Fruit fly (Drosophila melanogaster) whole organism, embryonic: ENCODE data around the gene corto.
A peak's percentile ranks its signal among the peaks of the same experiment; 100 is the strongest.

Experiments used
- Aef1 ChIP-seq: fragments of 200-800 bp; sonication (Bioruptor generic); IDR thresholded peaks from 3 replicates; pipeline ENCODE4 v1.3.6; 2022; ENCODE audit warnings: missing biosample characterization, missing genetic modification characterization
- Atf6 ChIP-seq: fragments of 200-800 bp; sonication (Bioruptor generic); IDR thresholded peaks from 2 replicates; pipeline ENCODE4 v1.3.6; 2022; ENCODE audit warnings: missing biosample characterization, missing genetic modification characterization
- CG11504 ChIP-seq: fragments of 200-800 bp; sonication (Bioruptor generic); optimal IDR thresholded peaks from 3 replicates; lab custom pipeline; 2019; ENCODE audit warnings: missing biosample characterization, mild to moderate bottlenecking, missing genetic modification characterization, moderate library complexity
- CG12104 ChIP-seq: fragments of 200-800 bp; sonication (Bioruptor generic); optimal IDR thresholded peaks from 3 replicates; lab custom pipeline; 2016; ENCODE audit warnings: missing biosample characterization, missing genetic modification characterization
- CG14014 ChIP-seq: fragments of 200-800 bp; sonication (Bioruptor generic); IDR thresholded peaks from 2 replicates; pipeline ENCODE4 v1.3.6; 2022; ENCODE audit warnings: missing biosample characterization, missing genetic modification characterization
- CG1529 ChIP-seq: fragments of 200-800 bp; sonication (Bioruptor generic); optimal IDR thresholded peaks from 3 replicates; lab custom pipeline; 2018; ENCODE audit warnings: missing biosample characterization, missing genetic modification characterization
- CG1647 ChIP-seq: fragments of 200-800 bp; sonication (Bioruptor generic); optimal IDR thresholded peaks from 3 replicates; lab custom pipeline; 2016; ENCODE audit warnings: missing biosample characterization, missing genetic modification characterization
- CG17385 ChIP-seq: fragments of 200-800 bp; sonication (Bioruptor generic); optimal IDR thresholded peaks from 3 replicates; lab custom pipeline; 2018; ENCODE audit warnings: missing biosample characterization, mild to moderate bottlenecking, missing genetic modification characterization
- CG18262 ChIP-seq: fragments of 200-800 bp; optimal IDR thresholded peaks from 3 replicates; lab custom pipeline; 2019; ENCODE audit warnings: missing biosample characterization, mild to moderate bottlenecking, missing genetic modification characterization, moderate library complexity
- CG2678 ChIP-seq: fragments of 200-800 bp; sonication (Bioruptor generic); optimal IDR thresholded peaks from 3 replicates; lab custom pipeline; 2019; ENCODE audit warnings: missing biosample characterization, mild to moderate bottlenecking, missing genetic modification characterization, moderate library complexity
- CG2712 ChIP-seq: fragments of 200-800 bp; optimal IDR thresholded peaks from 3 replicates; lab custom pipeline; 2019; ENCODE audit warnings: missing biosample characterization, mild to moderate bottlenecking, missing genetic modification characterization, moderate library complexity
- CG3407 ChIP-seq: fragments of 200-800 bp; sonication (Bioruptor generic); optimal IDR thresholded peaks from 2 replicates; lab custom pipeline; 2018; ENCODE audit warnings: missing biosample characterization, mild to moderate bottlenecking, missing genetic modification characterization
- CG4404 ChIP-seq: fragments of 200-800 bp; sonication (Bioruptor generic); IDR thresholded peaks from 2 replicates; pipeline ENCODE4 v1.3.6; 2022; ENCODE audit warnings: missing biosample characterization, missing genetic modification characterization
- CG4854 ChIP-seq: fragments of 200-800 bp; sonication (Bioruptor generic); optimal IDR thresholded peaks from 2 replicates; lab custom pipeline; 2016; ENCODE audit warnings: missing biosample characterization, missing genetic modification characterization, inconsistent platforms
- CG5953 ChIP-seq: fragments of 200-800 bp; sonication (Bioruptor generic); IDR thresholded peaks from 2 replicates; pipeline ENCODE4 v1.3.6; 2022; ENCODE audit warnings: missing biosample characterization, missing genetic modification characterization
- CG6175 ChIP-seq: fragments of 200-800 bp; sonication (Bioruptor generic); IDR thresholded peaks from 3 replicates; pipeline ENCODE4 v1.3.6; 2022; ENCODE audit warnings: missing biosample characterization, missing genetic modification characterization
- CG9437 ChIP-seq: fragments of 200-800 bp; sonication (Bioruptor generic); optimal IDR thresholded peaks from 2 replicates; lab custom pipeline; 2018; ENCODE audit warnings: missing biosample characterization, mild to moderate bottlenecking, missing genetic modification characterization
- D19A ChIP-seq: fragments of 200-800 bp; optimal IDR thresholded peaks from 3 replicates; lab custom pipeline; 2019; ENCODE audit warnings: missing biosample characterization, mild to moderate bottlenecking, missing genetic modification characterization, moderate library complexity
- Dfd ChIP-seq, 2 experiments: fragments of >200 bp; optimal IDR thresholded peaks; 2 replicates each; lab custom pipeline; 2017; ENCODE audit warnings: missing biosample characterization in 2 of 2, missing genetic modification characterization in 2 of 2
- Doc2 ChIP-seq: fragments of 200-800 bp; sonication (Bioruptor generic); IDR thresholded peaks from 2 replicates; pipeline ENCODE4 v1.3.6; 2022; ENCODE audit warnings: missing biosample characterization, missing genetic modification characterization
- Doc3 ChIP-seq: fragments of 200-800 bp; sonication (Bioruptor generic); IDR thresholded peaks from 3 replicates; pipeline ENCODE4 v1.3.6; 2022; ENCODE audit warnings: missing biosample characterization, missing genetic modification characterization; ENCODE audit not compliant: partially characterized antibody
- Fer3 ChIP-seq: fragments of 200-800 bp; sonication (Bioruptor generic); optimal IDR thresholded peaks from 2 replicates; lab custom pipeline; 2018; ENCODE audit warnings: missing biosample characterization, mild to moderate bottlenecking, missing genetic modification characterization, moderate library complexity
- Gug ChIP-seq: fragments of 200-800 bp; sonication (Bioruptor generic); IDR thresholded peaks from 4 replicates; pipeline ENCODE4 v1.3.6; 2022; ENCODE audit warnings: missing biosample characterization, missing genetic modification characterization
- Lhr ChIP-seq: fragments of 200-800 bp; sonication (Bioruptor generic); optimal IDR thresholded peaks from 3 replicates; lab custom pipeline; 2017; ENCODE audit warnings: mild to moderate bottlenecking, missing biosample characterization, missing genetic modification reagents, missing genetic modification characterization
- NC2α ChIP-seq: fragments of 200-800 bp; sonication (Bioruptor generic); optimal IDR thresholded peaks from 2 replicates; lab custom pipeline; 2016; ENCODE audit warnings: missing biosample characterization, missing genetic modification characterization
- Nf-YA ChIP-seq: fragments of 200-800 bp; sonication (Bioruptor generic); IDR thresholded peaks from 2 replicates; pipeline ENCODE4 v1.3.6; 2022; ENCODE audit warnings: missing biosample characterization, missing genetic modification characterization
- Opbp ChIP-seq: fragments of 200-800 bp; sonication (Bioruptor generic); IDR thresholded peaks from 3 replicates; pipeline ENCODE4 v1.3.6; 2022; ENCODE audit warnings: missing biosample characterization, missing genetic modification characterization; ENCODE audit not compliant: partially characterized antibody
- Poxn ChIP-seq: fragments of 200-800 bp; sonication (Bioruptor generic); IDR thresholded peaks from 2 replicates; pipeline ENCODE4 v1.3.6; 2022; ENCODE audit warnings: missing biosample characterization, missing genetic modification characterization
- Side ChIP-seq: fragments of 200-800 bp; sonication (Bioruptor generic); optimal IDR thresholded peaks from 2 replicates; lab custom pipeline; 2016; ENCODE audit warnings: missing biosample characterization, missing genetic modification characterization
- Ssrp ChIP-seq: fragments of 200-800 bp; sonication (Bioruptor generic); optimal IDR thresholded peaks from 2 replicates; lab custom pipeline; 2018; ENCODE audit warnings: missing biosample characterization, mild to moderate bottlenecking, missing genetic modification characterization, moderate library complexity
- Taf1 ChIP-seq: fragments of 200-800 bp; sonication (Bioruptor generic); IDR thresholded peaks from 2 replicates; pipeline ENCODE4 v1.3.6; 2022; ENCODE audit warnings: missing biosample characterization, missing genetic modification characterization
- grn ChIP-seq: fragments of 200-800 bp; sonication (Bioruptor generic); optimal IDR thresholded peaks from 3 replicates; lab custom pipeline; 2017; ENCODE audit warnings: missing biosample characterization, missing genetic modification characterization
- klu ChIP-seq: fragments of 200-800 bp; sonication (Bioruptor generic); IDR thresholded peaks from 2 replicates; pipeline ENCODE4 v1.3.6; 2022; ENCODE audit warnings: missing biosample characterization, missing genetic modification characterization
- nerfin-1 ChIP-seq: fragments of 200-800 bp; sonication (Bioruptor generic); optimal IDR thresholded peaks from 3 replicates; lab custom pipeline; 2019; ENCODE audit warnings: missing biosample characterization, mild to moderate bottlenecking, missing genetic modification characterization, moderate library complexity
- nerfin-2 ChIP-seq: fragments of 200-800 bp; sonication (Bioruptor generic); IDR thresholded peaks from 2 replicates; pipeline ENCODE4 v1.3.6; 2022; ENCODE audit warnings: missing biosample characterization, missing genetic modification characterization; ENCODE audit not compliant: partially characterized antibody
- peb ChIP-seq: fragments of 200-800 bp; sonication (Bioruptor generic); IDR thresholded peaks from 2 replicates; pipeline ENCODE4 v1.3.6; 2022; ENCODE audit warnings: missing biosample characterization, missing genetic modification characterization
- phol ChIP-seq: fragments of 200-800 bp; sonication (Bioruptor generic); optimal IDR thresholded peaks from 3 replicates; lab custom pipeline; 2018; ENCODE audit warnings: missing biosample characterization, mild to moderate bottlenecking, missing genetic modification characterization, moderate library complexity
- prd ChIP-seq, 3 experiments: fragments of >200 bp in 2 of 3; fragments of 200-800 bp in 1 of 3; sonication (Bioruptor generic) in 1 of 3; optimal IDR thresholded peaks in 2 of 3; IDR thresholded peaks in 1 of 3; 2 replicates in 2 of 3; 3 replicates in 1 of 3; pipeline versions ENCODE4 v1.3.6 to Lab custom; 2017 to 2022; ENCODE audit warnings: missing biosample characterization in 1 of 3, missing genetic modification characterization in 1 of 3
- psq ChIP-seq: fragments of 200-800 bp; sonication (Bioruptor generic); optimal IDR thresholded peaks from 2 replicates; lab custom pipeline; 2017; ENCODE audit warnings: missing biosample characterization, missing genetic modification characterization
- ro ChIP-seq: fragments of 200-800 bp; sonication (Bioruptor generic); IDR thresholded peaks from 2 replicates; pipeline ENCODE4 v1.3.6; 2022; ENCODE audit warnings: missing biosample characterization, missing genetic modification characterization
- sens ChIP-seq: fragments of 200-800 bp; sonication (Bioruptor generic); peaks from one replicate; lab custom pipeline; 2016; ENCODE audit warnings: missing biosample characterization, missing genetic modification characterization
- sna ChIP-seq: fragments of 200-800 bp; sonication (Bioruptor generic); IDR thresholded peaks from 2 replicates; pipeline ENCODE4 v1.3.6; 2022; ENCODE audit warnings: missing biosample characterization, missing genetic modification characterization; ENCODE audit not compliant: partially characterized antibody
- stwl ChIP-seq: fragments of 200-800 bp; sonication (Bioruptor generic); optimal IDR thresholded peaks from 3 replicates; lab custom pipeline; 2018; ENCODE audit warnings: missing biosample characterization, mild to moderate bottlenecking, missing genetic modification characterization, moderate library complexity
- tap ChIP-seq: fragments of 200-800 bp; optimal IDR thresholded peaks from 3 replicates; lab custom pipeline; 2019; ENCODE audit warnings: missing biosample characterization, mild to moderate bottlenecking, missing genetic modification characterization, moderate library complexity
- tio ChIP-seq: fragments of 200-800 bp; sonication (Bioruptor generic); optimal IDR thresholded peaks from 2 replicates; lab custom pipeline; 2017; ENCODE audit warnings: missing biosample characterization, missing genetic modification characterization, inconsistent platforms
- tll ChIP-seq, 2 experiments: fragments of 200-800 bp in 1 of 2; fragments of >200 bp in 1 of 2; sonication (Bioruptor generic) in 1 of 2; optimal IDR thresholded peaks; 2 replicates each; lab custom pipeline; 2017 to 2019; ENCODE audit warnings: missing biosample characterization in 2 of 2, missing genetic modification characterization in 2 of 2, mild to moderate bottlenecking in 1 of 2, moderate library complexity in 1 of 2
- zfh1 ChIP-seq: fragments of 200-800 bp; sonication (Bioruptor generic); IDR thresholded peaks from 3 replicates; pipeline ENCODE4 v1.3.6; 2022; ENCODE audit warnings: missing biosample characterization, missing genetic modification characterization

corto gene

DNA sequence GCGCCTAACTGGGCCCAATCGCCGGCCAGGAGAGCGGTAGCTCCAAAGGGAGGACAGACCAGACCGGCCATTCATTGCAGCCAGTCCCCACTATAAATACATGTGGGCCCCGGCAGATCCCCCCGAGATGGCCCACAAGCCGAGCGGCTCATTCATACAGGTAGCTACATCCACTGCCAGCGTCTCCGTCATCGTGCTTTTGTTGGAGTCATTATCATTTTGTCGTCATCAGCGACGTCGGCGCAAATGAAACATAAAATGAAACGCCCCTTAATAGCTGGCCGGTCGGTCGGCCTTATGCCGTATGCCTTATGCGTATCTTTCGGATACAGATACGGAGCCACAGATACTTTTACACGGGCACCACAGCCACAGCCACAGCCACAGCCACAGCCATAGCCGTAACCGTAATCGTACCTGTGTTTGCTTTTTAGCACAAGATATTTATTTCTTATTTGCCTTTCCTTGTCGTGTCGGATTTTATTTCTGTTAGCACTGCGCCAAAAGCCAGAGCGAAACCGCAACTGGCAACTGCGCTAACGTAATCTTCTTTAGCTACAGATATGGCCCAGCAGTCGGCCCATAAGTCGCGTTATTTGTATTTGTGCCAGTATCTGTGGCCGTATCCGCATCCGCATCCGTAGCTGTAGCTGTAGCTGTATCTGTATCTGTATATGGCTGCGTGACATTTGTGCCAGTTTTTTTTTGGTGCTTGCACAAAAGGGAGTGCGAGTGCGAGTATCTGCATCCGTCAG lies 43.7 kb downstream of the corto start (continued):
- no peak for TF ChIP-seq ro (GFP tag; lab: Robert Waterston, UW)
- TF ChIP-seq CG14014 (GFP tag; lab: Robert Waterston, UW), result peak; percentile 81; the same call in 1 of the 2 replicates
- peak; percentile 8 for TF ChIP-seq tap
- TF ChIP-seq CG1647, result peak; percentile 16
- TF ChIP-seq phol (tag; lab: Kevin White, UChicago), result no peak
- TF ChIP-seq CG6175 (GFP tag; lab: Robert Waterston, UW), result peak; percentile 78
- TF ChIP-seq Atf6 (GFP tag; lab: Robert Waterston, UW), result peak; percentile 86
- TF ChIP-seq grn (GFP tag; lab: Kevin White, UChicago), result peak; percentile 83
- peak; percentile 45 for TF ChIP-seq CG9437
- TF ChIP-seq CG4404 (GFP tag; lab: Robert Waterston, UW), result no peak
- no peak for TF ChIP-seq D19A (tag; lab: Kevin White, UChicago)
- TF ChIP-seq psq (GFP tag; lab: Kevin White, UChicago), result peak; percentile 10
- peak; percentile 22 for TF ChIP-seq CG3407
- no peak for TF ChIP-seq stwl (tag; lab: Kevin White, UChicago)
- peak; percentile 92 for TF ChIP-seq sens (GFP tag; lab: Kevin White, UChicago)
- TF ChIP-seq Doc2 (GFP tag; lab: Robert Waterston, UW), result no peak
- peak; percentile 52 for TF ChIP-seq CG17385
- peak; percentile 24 for TF ChIP-seq CG4854 (GFP tag; lab: Kevin White, UChicago)
- no peak for TF ChIP-seq klu (GFP tag; lab: Robert Waterston, UW)
- TF ChIP-seq Doc3 (GFP tag; lab: Robert Waterston, UW), result no peak
- TF ChIP-seq Fer3, result peak; percentile 69

DNA sequence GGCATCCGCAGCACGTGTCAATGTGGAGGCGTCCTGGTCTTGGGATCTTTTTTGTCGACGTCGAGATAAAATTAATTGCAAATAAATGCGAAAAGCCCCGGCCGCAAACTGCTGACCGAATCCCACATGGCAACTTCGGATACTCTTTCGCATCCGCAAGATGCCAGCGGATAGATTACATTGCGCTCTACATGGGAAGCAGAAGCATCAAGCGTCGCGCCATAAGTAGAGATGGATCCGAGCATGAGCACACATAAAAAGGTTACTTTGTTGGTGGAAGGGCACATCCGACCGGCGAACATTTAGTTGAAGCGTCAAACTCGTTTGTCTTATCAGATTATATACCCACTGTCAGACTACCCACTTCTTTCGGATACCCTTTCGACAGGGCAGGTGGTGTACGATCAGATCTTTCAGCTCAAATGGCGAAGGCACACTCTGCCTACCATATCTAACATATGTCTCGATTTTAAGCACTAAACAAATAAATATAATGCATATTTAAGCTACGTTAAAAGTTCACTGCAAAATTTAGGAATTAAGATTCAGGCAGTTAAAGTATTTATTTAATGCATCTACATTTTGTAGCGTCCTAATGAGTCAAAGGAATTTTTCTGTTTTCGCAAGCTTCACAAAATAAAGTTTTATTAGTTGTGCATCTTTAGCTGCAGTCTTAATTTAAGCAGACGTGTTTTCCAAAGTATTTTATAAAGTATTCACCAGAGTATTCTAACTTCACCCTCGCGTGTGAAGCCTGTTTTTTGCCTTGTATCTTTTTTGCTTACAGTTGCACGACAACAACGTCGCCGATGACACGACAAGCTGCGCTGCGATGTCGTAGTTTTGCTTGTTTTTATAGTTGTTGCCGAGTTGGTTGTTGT lies 44.6 kb downstream of the corto start:
- TF ChIP-seq Dfd (GFP tag; optimal IDR thresholded peaks at IDR 0.05; lab: Kevin White, UChicago) (no peak), Nf-YA (GFP tag; lab: Robert Waterston, UW) (no peak), tio (GFP tag; lab: Kevin White, UChicago) (peak; percentile 14), CG9437 (no peak), CG2678 (tag; lab: Kevin White, UChicago) (peak; percentile 7), Side (GFP tag; lab: Kevin White, UChicago) (no peak), CG1529 (GFP tag; lab: Kevin White, UChicago) (no peak), Taf1 (GFP tag; lab: Robert Waterston, UW) (no peak), CG18262 (tag; lab: Kevin White, UChicago) (no peak), Lhr (GFP tag; lab: Kevin White, UChicago) (no peak), Ssrp (tag; lab: Kevin White, UChicago) (no peak), Gug (GFP tag; lab: Robert Waterston, UW) (no peak), NC2α (GFP tag; lab: Kevin White, UChicago) (no peak), Opbp (GFP tag; lab: Robert Waterston, UW) (no peak), prd (optimal IDR thresholded peaks at IDR 0.05; lab: Kevin White, UChicago) (no peak), prd (GFP tag; IDR thresholded peaks at IDR 0.05; lab: Robert Waterston, UW) (no peak), Aef1 (GFP tag; lab: Robert Waterston, UW) (no peak), CG12104 (no peak), stwl (tag; lab: Kevin White, UChicago) (no peak), zfh1 (GFP tag; lab: Robert Waterston, UW) (no peak), peb (GFP tag; lab: Robert Waterston, UW) (no peak), nerfin-1 (tag; lab: Kevin White, UChicago) (no peak), nerfin-2 (no peak), Poxn (GFP tag; lab: Robert Waterston, UW) (no peak), tll (GFP tag; optimal IDR thresholded peaks at IDR 0.05; lab: Kevin White, UChicago) (no peak), sna (GFP tag; lab: Robert Waterston, UW) (no peak), CG11504 (tag; lab: Kevin White, UChicago) (peak; percentile 35), CG2712 (tag; lab: Kevin White, UChicago) (no peak), CG5953 (no peak)
